Worm (Caenorhabditis elegans): Measurements from ENCODE around the gene gbh-1.

ce11 chrII:10680130-10680529 lies 13.5 kb downstream of the gbh-1 start:
- TF ChIP-seq lin-15B (tag; optimal IDR thresholded peaks at IDR 0.05) (no peak), jun-1 (tag; optimal IDR thresholded peaks at IDR 0.05) (no peak), elt-2 (tag; optimal IDR thresholded peaks at IDR 0.05) (no peak), aly-2 (tag; optimal IDR thresholded peaks at IDR 0.05) (no peak), tbx-2 (tag; optimal IDR thresholded peaks at IDR 0.05) (no peak), egl-5 (tag; optimal IDR thresholded peaks at IDR 0.05) (no peak), skn-1 (tag; optimal IDR thresholded peaks at IDR 0.05) (no peak), ceh-82 (tag; optimal IDR thresholded peaks at IDR 0.05) (no peak), nhr-77 (tag; optimal IDR thresholded peaks at IDR 0.05) (no peak), nhr-12 (tag; optimal IDR thresholded peaks at IDR 0.05) (no peak)

All from whole organism, L3 larva.